Worm (Caenorhabditis elegans) whole organism, L1 larva: ENCODE data around the gene Y54G2A.45.

Source experiments
- C04F5.9 ChIP-seq: sonication (generic microtip); optimal IDR thresholded peaks from 2 replicates; lab custom pipeline; 2016; ENCODE audit warnings: missing genetic modification characterization, missing compliant biosample characterization
- C16A3.4 ChIP-seq: fragments of 150-350 bp; optimal IDR thresholded peaks from 2 replicates; lab custom pipeline; 2014; ENCODE audit warnings: missing biosample characterization, missing genetic modification characterization
- F16B12.6 ChIP-seq: fragments of 150-350 bp; optimal IDR thresholded peaks from 2 replicates; lab custom pipeline; 2014; ENCODE audit warnings: missing biosample characterization, missing genetic modification characterization
- aha-1 ChIP-seq: fragments of 150-350 bp; optimal IDR thresholded peaks from 2 replicates; lab custom pipeline; 2014; ENCODE audit warnings: missing biosample characterization, missing genetic modification characterization
- ama-1 ChIP-seq: fragments of 150-350 bp; optimal IDR thresholded peaks from 2 replicates; lab custom pipeline; 2014
- ceh-63 ChIP-seq: fragments of 200-800 bp; sonication (Bioruptor generic); optimal IDR thresholded peaks from 2 replicates; lab custom pipeline; 2018; ENCODE audit warnings: mild to moderate bottlenecking, missing genetic modification characterization, missing compliant biosample characterization
- ceh-8 ChIP-seq: fragments of 200-800 bp; sonication (Bioruptor generic); optimal IDR thresholded peaks from 2 replicates; lab custom pipeline; 2018; ENCODE audit warnings: mild to moderate bottlenecking, missing genetic modification characterization, moderate library complexity, missing compliant biosample characterization
- ceh-82 ChIP-seq, 3 experiments: fragments of 150-350 bp in 1 of 3; sonication (generic microtip) in 2 of 3; optimal IDR thresholded peaks; 2 replicates each; lab custom pipeline; 2014 to 2017; ENCODE audit warnings: missing biosample characterization in 3 of 3, missing genetic modification characterization in 3 of 3
- dsc-1 ChIP-seq: sonication (generic microtip); optimal IDR thresholded peaks from 2 replicates; lab custom pipeline; 2016; ENCODE audit warnings: mild to moderate bottlenecking, missing genetic modification characterization, missing compliant biosample characterization
- grh-1 ChIP-seq: fragments of 200-800 bp; sonication (Bioruptor generic); IDR thresholded peaks from 2 replicates; pipeline ENCODE4 v1.3.6; 2022; ENCODE audit warnings: missing genetic modification reagents, missing genetic modification characterization, missing compliant biosample characterization
- hpl-2 ChIP-seq: fragments of 150-350 bp; optimal IDR thresholded peaks from 2 replicates; lab custom pipeline; 2014; ENCODE audit warnings: missing biosample characterization, missing genetic modification reagents, missing genetic modification characterization
- irx-1 ChIP-seq: sonication (generic microtip); optimal IDR thresholded peaks from 2 replicates; lab custom pipeline; 2016; ENCODE audit warnings: missing genetic modification characterization, missing compliant biosample characterization
- isw-1 ChIP-seq: fragments of 200-800 bp; sonication (Bioruptor generic); IDR thresholded peaks from 2 replicates; pipeline ENCODE4 v1.3.6; 2022; ENCODE audit warnings: missing genetic modification characterization, missing compliant biosample characterization
- lin-13 ChIP-seq: fragments of 150-350 bp; optimal IDR thresholded peaks from 2 replicates; lab custom pipeline; 2014; ENCODE audit warnings: missing biosample characterization, missing genetic modification reagents, missing genetic modification characterization
- lin-15B ChIP-seq: fragments of 150-350 bp; sonication (generic microtip); optimal IDR thresholded peaks from 3 replicates; lab custom pipeline; 2014; ENCODE audit warnings: missing biosample characterization, missing genetic modification characterization
- lsy-2 ChIP-seq, 2 experiments: fragments of 150-350 bp; optimal IDR thresholded peaks; 2 replicates each; lab custom pipeline; 2014; ENCODE audit warnings: missing biosample characterization in 2 of 2, missing genetic modification characterization in 2 of 2
- mef-2 ChIP-seq: fragments of 150-350 bp; optimal IDR thresholded peaks from 2 replicates; lab custom pipeline; 2014; ENCODE audit warnings: missing biosample characterization, missing genetic modification characterization
- mep-1 ChIP-seq: fragments of 150-350 bp; optimal IDR thresholded peaks from 2 replicates; lab custom pipeline; 2014; ENCODE audit warnings: missing biosample characterization, missing genetic modification characterization
- nhr-19 ChIP-seq: fragments of 200-800 bp; sonication (Bioruptor generic); conservative IDR thresholded peaks from 2 replicates; pipeline ENCODE4 v1.3.6; 2022; ENCODE audit warnings: missing genetic modification characterization, missing compliant biosample characterization
- nhr-20 ChIP-seq: sonication (generic microtip); optimal IDR thresholded peaks from 2 replicates; lab custom pipeline; 2016; ENCODE audit warnings: mild to moderate bottlenecking, missing genetic modification characterization, missing compliant biosample characterization
- nhr-47 ChIP-seq: sonication (generic microtip); optimal IDR thresholded peaks from 2 replicates; lab custom pipeline; 2016; ENCODE audit warnings: mild to moderate bottlenecking, missing genetic modification characterization, moderate library complexity, missing compliant biosample characterization
- nhr-71 ChIP-seq: sonication (generic microtip); optimal IDR thresholded peaks from 2 replicates; lab custom pipeline; 2016; ENCODE audit warnings: mild to moderate bottlenecking, missing genetic modification characterization, moderate library complexity, missing compliant biosample characterization
- nhr-76 ChIP-seq: sonication (generic microtip); optimal IDR thresholded peaks from 2 replicates; lab custom pipeline; 2017; ENCODE audit warnings: missing biosample characterization, missing genetic modification characterization
- nhr-77 ChIP-seq: fragments of 150-350 bp; optimal IDR thresholded peaks from 2 replicates; lab custom pipeline; 2014; ENCODE audit warnings: missing biosample characterization, missing genetic modification characterization
- nhr-84 ChIP-seq: sonication (generic microtip); optimal IDR thresholded peaks from 2 replicates; lab custom pipeline; 2017; ENCODE audit warnings: missing biosample characterization, missing genetic modification characterization
- nhr-85 ChIP-seq: sonication (generic microtip); peaks from one replicate; lab custom pipeline; 2016; ENCODE audit warnings: missing genetic modification characterization, inconsistent platforms, missing compliant biosample characterization
- nhr-90 ChIP-seq: sonication (generic microtip); optimal IDR thresholded peaks from 2 replicates; lab custom pipeline; 2016; ENCODE audit warnings: mild to moderate bottlenecking, missing genetic modification characterization, missing compliant biosample characterization; ENCODE audit not compliant: poor library complexity
- pag-3 ChIP-seq: sonication (generic microtip); optimal IDR thresholded peaks from 2 replicates; lab custom pipeline; 2017; ENCODE audit warnings: missing genetic modification characterization, mild to moderate bottlenecking, missing compliant biosample characterization, antibody characterized with exemption, borderline replicate concordance; ENCODE audit not compliant: insufficient read depth
- pax-3 ChIP-seq: fragments of 200-800 bp; sonication (Bioruptor generic); optimal IDR thresholded peaks from 2 replicates; lab custom pipeline; 2018; ENCODE audit warnings: mild to moderate bottlenecking, missing genetic modification characterization, moderate library complexity, missing compliant biosample characterization
- pqm-1 ChIP-seq: sonication (generic microtip); optimal IDR thresholded peaks from 3 replicates; lab custom pipeline; 2017; ENCODE audit warnings: missing biosample characterization, missing genetic modification characterization
- snu-23 ChIP-seq: sonication (generic microtip); optimal IDR thresholded peaks from 2 replicates; lab custom pipeline; 2016; ENCODE audit warnings: missing genetic modification characterization, missing compliant biosample characterization
- tlp-1 ChIP-seq: fragments of 150-350 bp; optimal IDR thresholded peaks from 2 replicates; lab custom pipeline; 2014; ENCODE audit warnings: missing biosample characterization, missing genetic modification characterization
- unc-30 ChIP-seq: sonication (generic microtip); optimal IDR thresholded peaks from 2 replicates; lab custom pipeline; 2017; ENCODE audit warnings: missing biosample characterization, missing genetic modification characterization
- unc-86 ChIP-seq: sonication (generic microtip); optimal IDR thresholded peaks from 2 replicates; lab custom pipeline; 2016; ENCODE audit warnings: missing genetic modification characterization, missing compliant biosample characterization
- unc-98 ChIP-seq: fragments of 200-800 bp; sonication (Bioruptor generic); IDR thresholded peaks from 2 replicates; pipeline ENCODE4 v1.3.6; 2022; ENCODE audit warnings: missing genetic modification characterization, missing compliant biosample characterization
- xbp-1 ChIP-seq: sonication (generic microtip); optimal IDR thresholded peaks from 2 replicates; lab custom pipeline; 2016; ENCODE audit warnings: missing genetic modification characterization, missing compliant biosample characterization
- ztf-11 ChIP-seq, 2 experiments: sonication (generic microtip); optimal IDR thresholded peaks; 2 replicates each; lab custom pipeline; 2016 to 2017; ENCODE audit warnings: missing genetic modification characterization in 2 of 2, missing biosample characterization in 1 of 2, missing compliant biosample characterization in 1 of 2

Y54G2A.45 gene

DNA sequence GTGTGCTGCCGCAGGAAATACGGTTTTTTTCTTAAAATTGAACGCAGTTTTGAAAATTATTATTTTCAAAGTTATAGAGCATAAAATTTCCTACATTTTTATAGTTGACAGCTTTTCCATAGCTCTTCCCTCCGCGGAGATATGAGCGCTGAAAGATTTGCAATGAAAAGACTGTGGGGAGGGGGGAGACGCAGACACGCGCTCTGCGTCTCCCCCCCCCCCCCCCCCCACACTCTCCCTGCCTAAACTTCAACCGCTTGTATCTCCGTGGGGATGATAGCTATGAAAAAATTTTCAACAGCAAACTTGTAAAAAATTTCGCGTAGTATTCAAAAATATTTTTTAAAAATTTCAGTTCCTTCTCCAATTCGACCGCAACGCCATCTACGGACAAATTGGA is 44.2 kb upstream of the Y54G2A.45 start:
- TF ChIP-seq pag-3 (tag; lab: Kevin White, UChicago), result no peak
- no peak for TF ChIP-seq lsy-2 (tag; optimal IDR thresholded peaks at IDR 0.05; lab: Kevin White, UChicago)
- TF ChIP-seq nhr-71 (tag; lab: Kevin White, UChicago), result no peak
- no peak for TF ChIP-seq C16A3.4 (tag; lab: Kevin White, UChicago)
- no peak for TF ChIP-seq unc-86 (tag; lab: Kevin White, UChicago)
- no peak for TF ChIP-seq pax-3 (tag; lab: Kevin White, UChicago)
- no peak for TF ChIP-seq nhr-20
- TF ChIP-seq snu-23 (GFP tag; lab: Kevin White, UChicago), result no peak
- TF ChIP-seq mep-1, result no peak
- no peak for TF ChIP-seq nhr-47
- no peak for TF ChIP-seq ceh-8 (GFP tag; lab: Kevin White, UChicago)
- no peak for TF ChIP-seq F16B12.6 (tag; lab: Kevin White, UChicago)
- TF ChIP-seq nhr-84 (tag; lab: Kevin White, UChicago), result no peak
- TF ChIP-seq irx-1, result no peak
- no peak for TF ChIP-seq unc-30 (tag; lab: Kevin White, UChicago)
- TF ChIP-seq xbp-1 (tag; lab: Kevin White, UChicago), result no peak
- no peak for TF ChIP-seq ama-1
- no peak for TF ChIP-seq mef-2 (tag; lab: Kevin White, UChicago)

DNA sequence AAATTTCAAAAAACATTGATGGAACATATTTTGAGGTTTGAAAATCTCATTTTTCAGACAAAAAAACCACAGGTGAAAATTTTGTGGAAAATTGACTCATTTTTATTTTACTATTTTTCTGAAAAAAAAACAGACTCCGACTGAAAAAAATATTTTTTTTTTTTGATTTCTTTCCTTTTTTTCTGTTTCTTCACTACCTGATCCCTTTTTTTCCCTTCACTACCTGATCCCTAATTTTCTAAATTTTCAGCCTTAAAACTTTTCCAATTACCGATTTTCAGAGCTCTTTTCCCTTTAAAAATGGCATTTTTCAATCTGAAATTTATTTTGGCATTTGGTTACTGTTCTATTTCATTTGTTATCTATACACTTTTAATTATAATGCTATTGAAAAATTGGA is 43.3 kb upstream of the Y54G2A.45 start, which contains the start of gene Y54G2A.77:
Gene Y54G2A.77, plus strand, starts transcription at position 301 of the 400 bp plus-strand sequence.
- TF ChIP-seq C16A3.4 (tag; lab: Kevin White, UChicago) (no peak), nhr-85 (tag; lab: Kevin White, UChicago) (no peak), pax-3 (tag; lab: Kevin White, UChicago) (no peak), nhr-47 (no peak), ceh-63 (no peak), nhr-90 (no peak), aha-1 (tag; lab: Kevin White, UChicago) (no peak), dsc-1 (tag; lab: Kevin White, UChicago) (no peak), pqm-1 (tag; lab: Kevin White, UChicago) (no peak), hpl-2 (no peak), unc-98 (GFP tag; lab: Robert Waterston, UW) (no peak), lin-15B (tag; lab: Kevin White, UChicago) (no peak), lin-13 (GFP tag; lab: Kevin White, UChicago) (no peak)

DNA sequence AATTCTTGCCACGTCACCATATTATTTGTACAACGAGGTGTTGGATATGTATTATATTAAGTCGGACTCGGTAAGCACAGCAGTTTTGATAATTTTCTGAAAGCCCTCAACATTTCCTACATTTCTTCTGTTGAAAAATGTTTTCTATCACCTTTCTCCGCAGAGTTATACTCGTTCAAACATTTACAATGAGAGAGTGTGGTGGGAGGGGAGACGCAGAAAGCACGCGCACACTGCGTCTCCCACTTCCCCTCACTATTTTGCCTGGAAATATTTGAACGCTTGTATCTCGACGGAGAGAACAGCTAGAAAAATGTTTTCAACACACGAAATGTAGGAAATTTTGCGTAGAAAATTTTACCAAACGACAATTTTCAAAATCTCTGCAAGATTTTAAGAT is 41.5 kb upstream of the Y54G2A.45 start:
- TF ChIP-seq unc-30 (tag; lab: Kevin White, UChicago) (no peak), pqm-1 (tag; lab: Kevin White, UChicago) (no peak), nhr-77 (tag; lab: Kevin White, UChicago) (no peak), grh-1 (GFP tag; lab: Robert Waterston, UW) (no peak), ceh-82 (tag; optimal IDR thresholded peaks at IDR 0.05; lab: Kevin White, UChicago) (no peak), nhr-71 (tag; lab: Kevin White, UChicago) (no peak), ztf-11 (tag; optimal IDR thresholded peaks at IDR 0.05; lab: Kevin White, UChicago) (no peak), nhr-76 (no peak), isw-1 (GFP tag; lab: Robert Waterston, UW) (no peak), mef-2 (tag; lab: Kevin White, UChicago) (no peak), tlp-1 (tag; lab: Kevin White, UChicago) (no peak), unc-98 (GFP tag; lab: Robert Waterston, UW) (no peak), nhr-19 (GFP tag; lab: Robert Waterston, UW) (no peak), C04F5.9 (tag; lab: Kevin White, UChicago) (no peak), snu-23 (GFP tag; lab: Kevin White, UChicago) (no peak)
